Worm (Caenorhabditis elegans) whole organism, early embryonic: Measurements from ENCODE around the gene fbxa-188.

Experiments used
- B0310.2 ChIP-seq: sonication (generic microtip); optimal IDR thresholded peaks from 2 replicates; lab custom pipeline; 2016; ENCODE audit warnings: mild to moderate bottlenecking, missing genetic modification characterization, missing compliant biosample characterization
- aly-1 ChIP-seq: sonication (generic microtip); optimal IDR thresholded peaks from 2 replicates; lab custom pipeline; 2016; ENCODE audit warnings: missing genetic modification characterization, missing compliant biosample characterization
- ceh-13 ChIP-seq: fragments of 200-800 bp; sonication (Bioruptor generic); optimal IDR thresholded peaks from 2 replicates; lab custom pipeline; 2018; ENCODE audit warnings: mild to moderate bottlenecking, missing genetic modification characterization, missing compliant biosample characterization
- flt-1 ChIP-seq: fragments of 200-800 bp; sonication (Bioruptor generic); IDR thresholded peaks from 2 replicates; pipeline ENCODE4 v1.3.6; 2022; ENCODE audit warnings: missing genetic modification characterization, missing compliant biosample characterization
- hmg-4 ChIP-seq: fragments of 200-800 bp; sonication (Bioruptor generic); optimal IDR thresholded peaks from 2 replicates; lab custom pipeline; 2018; ENCODE audit warnings: mild to moderate bottlenecking, missing genetic modification characterization, missing compliant biosample characterization

DNA sequence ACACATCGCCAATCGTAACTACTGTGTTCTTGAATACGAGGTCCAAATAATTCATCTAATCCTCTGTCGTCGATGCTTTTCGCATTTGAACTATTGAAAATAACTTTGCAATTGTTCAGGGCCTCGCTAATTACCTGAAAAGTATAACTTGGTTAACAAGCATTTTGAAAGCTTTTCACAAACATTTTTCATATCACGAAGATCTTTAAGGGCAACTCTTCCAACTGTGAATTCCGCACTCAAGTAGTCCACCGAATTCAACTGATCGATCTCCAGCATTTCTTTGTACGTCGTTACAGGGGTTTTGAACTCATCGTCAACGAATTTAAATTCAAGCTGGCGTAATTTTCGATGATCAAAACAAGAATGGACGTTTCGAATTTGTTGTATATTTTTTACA is 48.3 kb downstream of the fbxa-188 start:
- TF ChIP-seq ceh-13 (GFP tag; lab: Kevin White, UChicago) (no peak), B0310.2 (tag; lab: Kevin White, UChicago) (no peak), flt-1 (no peak), aly-1 (tag; lab: Kevin White, UChicago) (no peak), hmg-4 (GFP tag; lab: Kevin White, UChicago) (no peak)
